Worm (Caenorhabditis elegans) whole organism, late embryonic: Measurements from ENCODE around the gene F57G12.1.

Experiments
- F13H6.1 ChIP-seq: sonication (generic microtip); optimal IDR thresholded peaks from 2 replicates; lab custom pipeline; 2016; ENCODE audit warnings: missing genetic modification characterization, missing compliant biosample characterization
- K02D7.2 ChIP-seq: sonication (generic microtip); optimal IDR thresholded peaks from 2 replicates; lab custom pipeline; 2017; ENCODE audit warnings: mild to moderate bottlenecking, missing genetic modification characterization, missing compliant biosample characterization
- K09A11.1 ChIP-seq: sonication (generic microtip); optimal IDR thresholded peaks from 2 replicates; lab custom pipeline; 2017; ENCODE audit warnings: antibody characterized with exemption, mild to moderate bottlenecking, missing genetic modification characterization, missing compliant biosample characterization; ENCODE audit not compliant: insufficient read depth
- ama-1 ChIP-seq: fragments of 150-350 bp; optimal IDR thresholded peaks from 2 replicates; lab custom pipeline; 2014
- ceh-14 ChIP-seq: sonication (generic microtip); optimal IDR thresholded peaks from 2 replicates; lab custom pipeline; 2016; ENCODE audit warnings: missing genotype, missing genetic modification characterization, missing compliant biosample characterization
- ceh-18 ChIP-seq: sonication (generic microtip); optimal IDR thresholded peaks from 2 replicates; lab custom pipeline; 2016; ENCODE audit warnings: missing genetic modification characterization, missing compliant biosample characterization
- ceh-19 ChIP-seq: fragments of 200-800 bp; sonication (Bioruptor generic); optimal IDR thresholded peaks from 2 replicates; lab custom pipeline; 2018; ENCODE audit warnings: mild to moderate bottlenecking, missing genetic modification characterization, missing compliant biosample characterization
- ceh-2 ChIP-seq: sonication (generic microtip); optimal IDR thresholded peaks from 2 replicates; lab custom pipeline; 2016; ENCODE audit warnings: missing genotype, missing genetic modification characterization, missing compliant biosample characterization
- ceh-22 ChIP-seq: sonication (generic microtip); optimal IDR thresholded peaks from 2 replicates; lab custom pipeline; 2017; ENCODE audit warnings: missing biosample characterization, missing genetic modification characterization
- ceh-30 ChIP-seq: fragments of 150-350 bp; optimal IDR thresholded peaks from 2 replicates; lab custom pipeline; 2014; ENCODE audit warnings: missing biosample characterization, missing genetic modification characterization
- ceh-31 ChIP-seq: sonication (generic microtip); optimal IDR thresholded peaks from 2 replicates; lab custom pipeline; 2016; ENCODE audit warnings: missing genetic modification characterization, missing compliant biosample characterization
- ceh-48 ChIP-seq: sonication (generic microtip); optimal IDR thresholded peaks from 2 replicates; lab custom pipeline; 2016; ENCODE audit warnings: missing genetic modification characterization, inconsistent platforms, missing compliant biosample characterization
- elt-2 ChIP-seq: sonication (generic microtip); optimal IDR thresholded peaks from 2 replicates; lab custom pipeline; 2016; ENCODE audit warnings: missing genetic modification reagents, missing genetic modification characterization, missing compliant biosample characterization
- fax-1 ChIP-seq: sonication (generic microtip); optimal IDR thresholded peaks from 2 replicates; lab custom pipeline; 2016; ENCODE audit warnings: missing genotype, missing genetic modification characterization, missing compliant biosample characterization
- gmeb-2 ChIP-seq: sonication (generic microtip); optimal IDR thresholded peaks from 2 replicates; lab custom pipeline; 2016; ENCODE audit warnings: missing genetic modification characterization, inconsistent platforms, missing compliant biosample characterization
- hlh-30 ChIP-seq: sonication (generic microtip); optimal IDR thresholded peaks from 2 replicates; lab custom pipeline; 2017; ENCODE audit warnings: antibody characterized with exemption, missing genetic modification characterization, missing compliant biosample characterization; ENCODE audit not compliant: insufficient read depth
- lin-11 ChIP-seq: fragments of 200-800 bp; sonication (Bioruptor generic); optimal IDR thresholded peaks from 2 replicates; lab custom pipeline; 2018; ENCODE audit warnings: mild to moderate bottlenecking, missing genetic modification characterization, missing compliant biosample characterization
- madf-2 ChIP-seq: sonication (generic microtip); optimal IDR thresholded peaks from 2 replicates; lab custom pipeline; 2017; ENCODE audit warnings: missing genetic modification characterization, missing compliant biosample characterization
- mec-3 ChIP-seq: sonication (generic microtip); optimal IDR thresholded peaks from 2 replicates; lab custom pipeline; 2016; ENCODE audit warnings: borderline replicate concordance, missing genetic modification characterization, missing compliant biosample characterization
- npax-4 ChIP-seq: sonication (generic microtip); optimal IDR thresholded peaks from 2 replicates; lab custom pipeline; 2016; ENCODE audit warnings: missing genetic modification characterization, missing compliant biosample characterization
- odd-2 ChIP-seq: sonication (generic microtip); optimal IDR thresholded peaks from 2 replicates; lab custom pipeline; 2017; ENCODE audit warnings: antibody characterized with exemption, mild to moderate bottlenecking, missing genetic modification characterization, missing compliant biosample characterization
- pat-9 ChIP-seq: fragments of 200-800 bp; sonication (Bioruptor generic); optimal IDR thresholded peaks from 2 replicates; lab custom pipeline; 2018; ENCODE audit warnings: mild to moderate bottlenecking, missing genetic modification characterization, moderate library complexity, missing compliant biosample characterization
- pha-4 ChIP-seq: fragments of 150-350 bp; optimal IDR thresholded peaks from 2 replicates; lab custom pipeline; 2018; ENCODE audit warnings: missing biosample characterization, missing genetic modification reagents, missing genetic modification characterization
- pqm-1 ChIP-seq: sonication (generic microtip); optimal IDR thresholded peaks from 2 replicates; lab custom pipeline; 2016; ENCODE audit warnings: missing genetic modification characterization, missing compliant biosample characterization
- sox-4 ChIP-seq: sonication (generic microtip); optimal IDR thresholded peaks from 2 replicates; lab custom pipeline; 2017; ENCODE audit warnings: mild to moderate bottlenecking, missing genetic modification characterization, inconsistent platforms, missing compliant biosample characterization
- tbx-2 ChIP-seq: sonication (generic microtip); optimal IDR thresholded peaks from 2 replicates; lab custom pipeline; 2016; ENCODE audit warnings: missing genetic modification characterization, missing compliant biosample characterization
- unc-3 ChIP-seq, 2 experiments: fragments of 200-800 bp in 1 of 2; sonication (Bioruptor generic) in 1 of 2; sonication (generic microtip) in 1 of 2; conservative IDR thresholded peaks in 1 of 2; optimal IDR thresholded peaks in 1 of 2; 2 replicates each; pipeline versions ENCODE4 v1.3.6 to Lab custom; 2016 to 2022; ENCODE audit warnings: missing compliant biosample characterization in 2 of 2, missing genetic modification characterization in 2 of 2, missing genetic modification reagents in 1 of 2
- unc-42 ChIP-seq: sonication (generic microtip); optimal IDR thresholded peaks from 2 replicates; lab custom pipeline; 2016; ENCODE audit warnings: missing genotype, missing genetic modification characterization, missing compliant biosample characterization
- unc-55 ChIP-seq: sonication (generic microtip); optimal IDR thresholded peaks from 2 replicates; lab custom pipeline; 2017; ENCODE audit warnings: missing biosample characterization, missing genetic modification reagents, missing genetic modification characterization
- zip-5 ChIP-seq: sonication (generic microtip); optimal IDR thresholded peaks from 2 replicates; lab custom pipeline; 2016; ENCODE audit warnings: missing genetic modification characterization, missing compliant biosample characterization
- ztf-16 ChIP-seq: sonication (generic microtip); optimal IDR thresholded peaks from 2 replicates; lab custom pipeline; 2017; ENCODE audit warnings: missing genetic modification characterization, missing compliant biosample characterization

Gene F57G12.1

DNA sequence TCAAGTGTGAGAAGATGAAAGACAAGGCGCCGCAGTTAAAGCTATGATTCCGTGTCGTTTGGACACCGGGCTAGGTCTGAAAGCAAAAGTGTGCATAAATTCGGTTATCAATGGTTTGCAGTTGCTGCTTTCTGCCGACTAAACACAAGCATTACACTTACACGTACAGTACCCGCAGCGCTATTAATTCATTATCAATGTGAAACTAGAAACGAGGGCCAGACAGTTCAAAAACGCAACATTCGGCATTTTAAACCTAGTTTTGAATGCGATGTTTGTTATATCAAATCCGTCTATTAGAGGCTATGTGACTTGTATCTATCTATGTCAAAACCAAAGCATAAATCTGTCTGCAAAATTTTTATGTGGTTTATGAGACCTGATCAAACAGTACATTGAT lies 2.5 kb upstream of the F57G12.1 start:
- TF ChIP-seq pqm-1 (tag; lab: Kevin White, UChicago) (no peak), fax-1 (tag; lab: Kevin White, UChicago) (no peak), ama-1 (lab: Kevin White, UChicago) (no peak), zip-5 (tag; lab: Kevin White, UChicago) (no peak), madf-2 (tag; lab: Kevin White, UChicago) (no peak), K02D7.2 (tag; lab: Kevin White, UChicago) (no peak), ceh-18 (tag; lab: Kevin White, UChicago) (no peak), ceh-30 (tag; lab: Kevin White, UChicago) (no peak), tbx-2 (tag; lab: Kevin White, UChicago) (no peak)

ce11 chrX:12172482-12173134 lies 1.1 kb upstream of the F57G12.1 start:
- TF ChIP-seq zip-5 (tag; lab: Kevin White, UChicago) (no peak), mec-3 (tag; lab: Kevin White, UChicago) (no peak), ceh-48 (tag; lab: Kevin White, UChicago) (no peak)

DNA sequence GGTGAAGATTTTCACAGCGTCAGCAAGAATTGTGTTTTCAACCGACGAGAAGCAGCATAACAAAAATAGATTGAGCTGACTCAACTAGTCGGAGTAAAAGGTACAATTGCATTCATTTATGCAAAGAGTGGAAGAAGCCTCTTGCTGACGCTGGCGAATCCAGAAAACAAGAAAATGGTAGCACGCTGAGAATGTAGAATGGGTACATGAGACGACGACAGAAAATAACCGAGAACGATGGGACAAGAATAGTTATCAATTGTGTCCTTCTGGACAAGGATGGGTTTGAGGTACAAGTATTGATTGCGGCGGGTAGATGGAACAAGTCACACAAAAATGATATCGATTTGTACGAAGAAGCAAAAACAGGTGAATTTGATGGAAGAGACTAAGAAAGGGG lies 2.1 kb downstream of the F57G12.1 start:
- peak; percentile 61 for TF ChIP-seq ama-1 (lab: Kevin White, UChicago)
- no peak for TF ChIP-seq odd-2 (tag; lab: Kevin White, UChicago)
- no peak for TF ChIP-seq ceh-22 (tag; lab: Kevin White, UChicago)
- TF ChIP-seq F13H6.1 (tag; lab: Kevin White, UChicago), result no peak
- TF ChIP-seq pha-4 (tag; lab: Kevin White, UChicago), result no peak
- TF ChIP-seq ceh-14, result no peak
- peak; percentile 4 for TF ChIP-seq ceh-19 (GFP tag; lab: Kevin White, UChicago)
- TF ChIP-seq ceh-2, result no peak
- no peak for TF ChIP-seq sox-4 (tag; lab: Kevin White, UChicago)
- TF ChIP-seq ztf-16 (tag; lab: Kevin White, UChicago), result no peak
- no peak for TF ChIP-seq unc-3 (GFP tag; conservative IDR thresholded peaks at IDR 0.05; lab: Robert Waterston, UW)
- TF ChIP-seq unc-3 (tag; optimal IDR thresholded peaks at IDR 0.05; lab: Kevin White, UChicago), result no peak
- no peak for TF ChIP-seq npax-4 (tag; lab: Kevin White, UChicago)
- no peak for TF ChIP-seq lin-11 (tag; lab: Kevin White, UChicago)

ce11 chrX:12168765-12169164 lies 2.7 kb downstream of the F57G12.1 start:
- TF ChIP-seq ceh-22 (tag; lab: Kevin White, UChicago), result no peak
- TF ChIP-seq pqm-1 (tag; lab: Kevin White, UChicago), result no peak
- peak; percentile 55 for TF ChIP-seq ama-1 (lab: Kevin White, UChicago)
- TF ChIP-seq, all 69 proteins: peak for 1

DNA sequence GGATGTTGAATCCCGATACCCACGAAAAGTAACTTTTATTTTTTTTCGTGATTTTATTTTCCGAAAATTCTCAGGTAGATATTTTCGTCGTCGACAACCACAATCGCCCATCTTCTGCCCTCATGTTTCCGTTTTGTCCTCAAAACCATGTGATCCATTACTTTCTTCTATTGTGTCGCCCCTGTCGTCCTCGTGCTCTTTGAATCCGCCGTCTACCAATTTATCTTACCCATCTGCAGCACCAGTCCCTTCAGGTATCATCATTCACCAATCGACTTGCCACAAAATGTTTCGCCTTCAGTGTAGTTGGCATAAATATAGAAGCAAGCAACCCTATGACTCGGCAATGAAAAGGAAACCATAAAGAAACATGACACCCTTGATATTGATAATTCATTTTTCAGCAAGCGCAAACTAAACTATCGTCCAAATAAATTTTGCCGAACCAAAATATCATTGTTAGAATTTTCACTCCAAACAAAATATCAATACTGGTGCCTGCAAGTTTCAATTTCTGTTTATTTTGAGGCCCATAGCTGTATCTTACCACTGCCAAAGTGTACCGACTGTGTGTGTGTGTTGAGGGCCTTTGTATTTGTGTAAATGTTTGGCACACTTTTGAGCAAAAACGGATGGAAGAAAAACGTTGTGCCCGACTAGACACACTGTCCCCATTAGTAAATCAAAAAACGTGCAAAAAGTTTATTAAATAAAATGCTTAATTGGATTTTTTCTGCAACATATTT lies 3.7 kb downstream of the F57G12.1 start:
- TF ChIP-seq hlh-30 (tag; lab: Kevin White, UChicago) (peak; percentile 34), unc-3 (GFP tag; conservative IDR thresholded peaks at IDR 0.05; lab: Robert Waterston, UW) (no peak), unc-3 (tag; optimal IDR thresholded peaks at IDR 0.05; lab: Kevin White, UChicago) (no peak)

ce11 chrX:12164943-12165342 lies 6.5 kb downstream of the F57G12.1 start:
- no peak for TF ChIP-seq K09A11.1 (tag; lab: Kevin White, UChicago)

ce11 chrX:12164047-12164446 lies 7.4 kb downstream of the F57G12.1 start:
- TF ChIP-seq elt-2 (tag; lab: Kevin White, UChicago), result no peak
- TF ChIP-seq unc-55 (GFP tag; lab: Kevin White, UChicago), result no peak
- no peak for TF ChIP-seq gmeb-2 (tag; lab: Kevin White, UChicago)
- no peak for TF ChIP-seq pat-9 (tag; lab: Kevin White, UChicago)
- no peak for TF ChIP-seq unc-42 (tag; lab: Kevin White, UChicago)
- TF ChIP-seq ceh-18 (tag; lab: Kevin White, UChicago), result no peak
- TF ChIP-seq pqm-1 (tag; lab: Kevin White, UChicago), result no peak
- TF ChIP-seq ceh-31 (tag; lab: Kevin White, UChicago), result no peak
